Worm (Caenorhabditis elegans) whole organism, young adult: Measurements from ENCODE around the gene ran-3.

Experiments
- F22D6.2 ChIP-seq: sonication (generic microtip); optimal IDR thresholded peaks from 2 replicates; lab custom pipeline; 2016; ENCODE audit warnings: mild to moderate bottlenecking, missing genetic modification characterization, missing compliant biosample characterization
- F57A8.1 ChIP-seq: fragments of 200-800 bp; sonication (Bioruptor generic); optimal IDR thresholded peaks from 2 replicates; lab custom pipeline; 2018; ENCODE audit warnings: mild to moderate bottlenecking, missing genetic modification characterization, moderate library complexity, missing compliant biosample characterization
- ets-4 ChIP-seq: fragments of 200-800 bp; sonication (Bioruptor generic); optimal IDR thresholded peaks from 2 replicates; lab custom pipeline; 2018; ENCODE audit warnings: mild to moderate bottlenecking, missing genetic modification characterization, missing compliant biosample characterization
- sdz-38 ChIP-seq: sonication (generic microtip); optimal IDR thresholded peaks from 2 replicates; lab custom pipeline; 2016; ENCODE audit warnings: missing genotype, missing genetic modification characterization, missing compliant biosample characterization

DNA sequence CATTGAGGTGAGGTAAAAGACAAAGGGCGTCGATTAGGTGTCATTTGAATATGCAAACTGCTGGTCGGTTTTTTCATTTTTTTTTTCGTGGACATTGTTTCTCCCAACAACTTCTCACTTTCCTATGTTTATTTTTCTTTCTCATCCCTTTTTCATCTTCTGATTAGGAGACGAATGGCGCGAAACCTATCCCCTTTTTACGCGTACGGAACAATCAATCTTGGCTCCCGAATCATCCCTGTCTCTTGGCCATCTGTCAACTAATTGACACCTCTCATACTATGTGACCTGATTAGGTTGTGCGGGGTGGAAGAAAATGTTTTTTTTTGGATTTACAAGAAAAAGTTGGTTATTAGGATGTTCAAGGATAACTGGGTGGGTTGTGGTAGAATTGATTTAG, 20.0 kb upstream of the ran-3 start:
- TF ChIP-seq sdz-38 (tag; lab: Kevin White, UChicago) (no peak), F57A8.1 (no peak), ets-4 (no peak), F22D6.2 (no peak)
